Fruit fly (Drosophila melanogaster) whole organism, wandering third instar larva: ENCODE data around the gene CG15594.

Source experiments
- OdsH ChIP-seq: fragments of 200-800 bp; sonication (Bioruptor generic); optimal IDR thresholded peaks from 2 replicates; lab custom pipeline; 2016; ENCODE audit warnings: missing biosample characterization, mild to moderate bottlenecking, missing genetic modification characterization
- dmrt93B ChIP-seq: fragments of 200-800 bp; sonication (Bioruptor generic); optimal IDR thresholded peaks from 2 replicates; lab custom pipeline; 2018; ENCODE audit warnings: missing biosample characterization, mild to moderate bottlenecking, missing genetic modification characterization
- lola ChIP-seq: fragments of >200 bp; optimal IDR thresholded peaks from 2 replicates; lab custom pipeline; 2017; ENCODE audit warnings: missing biosample characterization, missing genetic modification characterization
- psq ChIP-seq: fragments of 200-800 bp; sonication (Bioruptor generic); optimal IDR thresholded peaks from 3 replicates; lab custom pipeline; 2017; ENCODE audit warnings: missing biosample characterization, mild to moderate bottlenecking, missing genetic modification characterization, moderate library complexity
- rgr ChIP-seq: fragments of 200-800 bp; sonication (Bioruptor generic); optimal IDR thresholded peaks from 3 replicates; lab custom pipeline; 2016; ENCODE audit warnings: missing biosample characterization, mild to moderate bottlenecking, missing genetic modification characterization
- usp ChIP-seq: fragments of >200 bp; optimal IDR thresholded peaks from 2 replicates; lab custom pipeline; 2017; ENCODE audit warnings: missing biosample characterization, missing genetic modification characterization

DNA sequence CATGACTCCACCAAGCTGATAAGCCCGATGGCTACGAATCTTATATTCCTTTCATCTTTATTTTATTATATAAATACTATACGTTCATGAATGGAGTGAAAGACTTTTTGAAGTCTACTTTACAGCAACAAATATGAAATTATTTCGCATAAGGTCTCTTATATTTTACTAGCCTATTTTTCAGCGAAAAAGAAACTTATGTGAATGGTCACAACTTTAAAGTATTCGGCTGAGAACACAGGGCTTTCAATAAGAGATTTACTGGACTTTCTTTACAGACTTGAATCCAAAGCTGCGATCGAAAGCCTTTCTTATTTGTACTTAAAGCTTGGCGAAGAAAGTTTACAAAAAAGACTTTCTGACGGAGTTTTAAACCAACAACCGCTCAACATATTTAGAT lies 48.6 kb upstream of the CG15594 start:
- TF ChIP-seq dmrt93B (GFP tag; lab: Kevin White, UChicago), result no peak
- TF ChIP-seq psq, result no peak
- TF ChIP-seq OdsH (GFP tag; lab: Kevin White, UChicago), result no peak
- no peak for TF ChIP-seq usp (GFP tag; lab: Kevin White, UChicago)
- TF ChIP-seq lola, result no peak
- no peak for TF ChIP-seq rgr (GFP tag; lab: Kevin White, UChicago)
